Worm (Caenorhabditis elegans) whole organism, L3 larva: Measurements from ENCODE around the gene cnc-9.

Experiments used
- R02D3.7 ChIP-seq: fragments of 150-350 bp; optimal IDR thresholded peaks from 2 replicates; lab custom pipeline; 2014; ENCODE audit warnings: missing biosample characterization, missing genetic modification characterization
- ZK546.5 ChIP-seq: sonication (generic microtip); optimal IDR thresholded peaks from 2 replicates; lab custom pipeline; 2017; ENCODE audit warnings: missing biosample characterization, missing genetic modification characterization
- aly-2 ChIP-seq: fragments of 150-350 bp; optimal IDR thresholded peaks from 2 replicates; lab custom pipeline; 2014; ENCODE audit warnings: missing biosample characterization, missing genetic modification characterization
- ama-1 ChIP-seq: fragments of 150-350 bp; optimal IDR thresholded peaks from 2 replicates; lab custom pipeline; 2018
- ceh-16 ChIP-seq: sonication (generic microtip); optimal IDR thresholded peaks from 2 replicates; lab custom pipeline; 2017; ENCODE audit warnings: missing biosample characterization, missing genetic modification characterization
- ceh-28 ChIP-seq: fragments of 150-350 bp; optimal IDR thresholded peaks from 2 replicates; lab custom pipeline; 2014; ENCODE audit warnings: missing biosample characterization, missing genetic modification reagents, missing genetic modification characterization
- ceh-82 ChIP-seq: fragments of 150-350 bp; optimal IDR thresholded peaks from 2 replicates; lab custom pipeline; 2014; ENCODE audit warnings: missing biosample characterization, missing genetic modification characterization
- ceh-9 ChIP-seq: sonication (generic microtip); optimal IDR thresholded peaks from 2 replicates; lab custom pipeline; 2018; ENCODE audit warnings: missing biosample characterization, missing genetic modification characterization
- daf-12 ChIP-seq: fragments of 150-350 bp; optimal IDR thresholded peaks from 2 replicates; lab custom pipeline; 2014; ENCODE audit warnings: missing biosample characterization, missing genetic modification reagents, missing genetic modification characterization
- egl-27 ChIP-seq: sonication (generic microtip); optimal IDR thresholded peaks from 4 replicates; lab custom pipeline; 2017; ENCODE audit warnings: missing biosample characterization, missing genetic modification reagents, missing genetic modification characterization
- egl-5 ChIP-seq: fragments of 150-350 bp; optimal IDR thresholded peaks from 2 replicates; lab custom pipeline; 2017; ENCODE audit warnings: missing biosample characterization, missing genetic modification reagents, missing genetic modification characterization, inconsistent platforms
- elt-1 ChIP-seq: fragments of 150-350 bp; optimal IDR thresholded peaks from 2 replicates; lab custom pipeline; 2014; ENCODE audit warnings: missing biosample characterization, missing genetic modification characterization
- elt-2 ChIP-seq: sonication (generic microtip); optimal IDR thresholded peaks from 2 replicates; lab custom pipeline; 2016; ENCODE audit warnings: missing genetic modification reagents, mild to moderate bottlenecking, missing genetic modification characterization, missing compliant biosample characterization
- elt-3 ChIP-seq, 3 experiments: fragments of 150-350 bp in 1 of 3; sonication (generic microtip) in 2 of 3; optimal IDR thresholded peaks; 2 replicates in 2 of 3; 4 replicates in 1 of 3; lab custom pipeline; 2014 to 2017; ENCODE audit warnings: missing biosample characterization in 3 of 3, missing genetic modification characterization in 3 of 3
- eor-1 ChIP-seq, 2 experiments: fragments of 150-350 bp; optimal IDR thresholded peaks; 2 replicates each; lab custom pipeline; 2014 to 2018; ENCODE audit warnings: missing biosample characterization in 2 of 2, missing genetic modification characterization in 2 of 2
- fkh-10 ChIP-seq: sonication (generic microtip); optimal IDR thresholded peaks from 2 replicates; lab custom pipeline; 2017; ENCODE audit warnings: missing biosample characterization, missing genetic modification reagents, missing genetic modification characterization
- fkh-2 ChIP-seq: fragments of 150-350 bp; optimal IDR thresholded peaks from 2 replicates; lab custom pipeline; 2014; ENCODE audit warnings: missing biosample characterization, missing genetic modification reagents, missing genetic modification characterization
- hmg-11 ChIP-seq: sonication (generic microtip); optimal IDR thresholded peaks from 2 replicates; lab custom pipeline; 2016; ENCODE audit warnings: missing genetic modification characterization, missing compliant biosample characterization
- lin-39 ChIP-seq: fragments of 150-350 bp; optimal IDR thresholded peaks from 2 replicates; lab custom pipeline; 2018; ENCODE audit warnings: missing biosample characterization, missing genetic modification reagents, missing genetic modification characterization
- lsy-12 ChIP-seq: sonication (generic microtip); optimal IDR thresholded peaks from 2 replicates; lab custom pipeline; 2016; ENCODE audit warnings: mild to moderate bottlenecking, missing genetic modification characterization, missing compliant biosample characterization
- mdl-1 ChIP-seq: fragments of 150-350 bp; optimal IDR thresholded peaks from 2 replicates; lab custom pipeline; 2014; ENCODE audit warnings: missing biosample characterization, missing genetic modification characterization
- mml-1 ChIP-seq: fragments of 150-350 bp; sonication (generic microtip); optimal IDR thresholded peaks from 3 replicates; lab custom pipeline; 2014; ENCODE audit warnings: missing biosample characterization, missing genetic modification characterization
- nhr-11 ChIP-seq: fragments of 150-350 bp; optimal IDR thresholded peaks from 2 replicates; lab custom pipeline; 2014; ENCODE audit warnings: missing biosample characterization, missing genetic modification characterization
- nhr-12 ChIP-seq: fragments of 150-350 bp; optimal IDR thresholded peaks from 2 replicates; lab custom pipeline; 2014; ENCODE audit warnings: missing biosample characterization, missing genetic modification characterization
- nhr-25 ChIP-seq: sonication (generic microtip); optimal IDR thresholded peaks from 2 replicates; lab custom pipeline; 2017; ENCODE audit warnings: missing biosample characterization, missing genetic modification characterization
- nhr-28 ChIP-seq: fragments of 150-350 bp; optimal IDR thresholded peaks from 2 replicates; lab custom pipeline; 2014; ENCODE audit warnings: missing biosample characterization, missing genetic modification characterization
- nhr-43 ChIP-seq: sonication (generic microtip); optimal IDR thresholded peaks from 2 replicates; lab custom pipeline; 2016; ENCODE audit warnings: mild to moderate bottlenecking, missing genetic modification characterization, missing compliant biosample characterization; ENCODE audit not compliant: poor library complexity, severe bottlenecking
- nhr-77 ChIP-seq: fragments of 150-350 bp; optimal IDR thresholded peaks from 2 replicates; lab custom pipeline; 2014; ENCODE audit warnings: missing biosample characterization, missing genetic modification characterization
- pha-4 ChIP-seq: fragments of 150-350 bp; optimal IDR thresholded peaks from 2 replicates; lab custom pipeline; 2014; ENCODE audit warnings: missing biosample characterization, missing genetic modification reagents, missing genetic modification characterization
- pqm-1 ChIP-seq: fragments of 150-350 bp; optimal IDR thresholded peaks from 2 replicates; lab custom pipeline; 2017; ENCODE audit warnings: missing biosample characterization, missing genetic modification characterization, inconsistent platforms
- sea-2 ChIP-seq: fragments of 150-350 bp; sonication (generic microtip); optimal IDR thresholded peaks from 4 replicates; lab custom pipeline; 2014; ENCODE audit warnings: missing biosample characterization, missing genetic modification reagents, missing genetic modification characterization
- skn-1 ChIP-seq: fragments of 150-350 bp; optimal IDR thresholded peaks from 2 replicates; lab custom pipeline; 2014; ENCODE audit warnings: missing biosample characterization, missing genetic modification characterization
- snpc-4 ChIP-seq: fragments of 150-350 bp; optimal IDR thresholded peaks from 2 replicates; lab custom pipeline; 2014; ENCODE audit warnings: missing biosample characterization, missing genetic modification characterization
- tbx-2 ChIP-seq: sonication (generic microtip); optimal IDR thresholded peaks from 2 replicates; lab custom pipeline; 2016; ENCODE audit warnings: mild to moderate bottlenecking, missing genetic modification characterization, missing compliant biosample characterization
- zag-1 ChIP-seq: fragments of 150-350 bp; optimal IDR thresholded peaks from 2 replicates; lab custom pipeline; 2014; ENCODE audit warnings: missing biosample characterization, missing genetic modification characterization
- ztf-11 ChIP-seq: fragments of 150-350 bp; optimal IDR thresholded peaks from 2 replicates; lab custom pipeline; 2014; ENCODE audit warnings: missing biosample characterization, missing genetic modification characterization

Gene cnc-9

DNA sequence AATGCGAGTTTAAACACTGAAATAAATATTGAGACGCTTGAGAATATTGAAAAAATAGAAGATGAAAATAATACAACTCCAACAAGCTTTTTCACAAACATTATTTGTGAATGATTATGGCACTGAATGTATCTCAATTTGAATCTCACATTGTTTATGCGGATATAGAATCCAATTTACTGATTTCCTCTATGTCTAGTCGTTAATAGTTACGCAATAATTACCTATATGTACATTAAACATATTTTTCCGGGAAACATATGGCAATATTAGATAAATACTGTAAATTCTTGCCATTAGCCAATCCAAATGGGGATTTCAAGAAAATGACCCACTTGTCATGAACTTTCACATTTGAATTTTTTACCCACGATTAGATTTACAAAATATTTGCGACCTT is 4.6 kb downstream of the cnc-9 start, which contains the start of gene srx-9:
Gene srx-9, minus strand, starts transcription at position 101 of the 400 bp plus-strand sequence.
- TF ChIP-seq ama-1 (lab: Kevin White, UChicago) (no peak), aly-2 (tag; lab: Kevin White, UChicago) (no peak)

DNA sequence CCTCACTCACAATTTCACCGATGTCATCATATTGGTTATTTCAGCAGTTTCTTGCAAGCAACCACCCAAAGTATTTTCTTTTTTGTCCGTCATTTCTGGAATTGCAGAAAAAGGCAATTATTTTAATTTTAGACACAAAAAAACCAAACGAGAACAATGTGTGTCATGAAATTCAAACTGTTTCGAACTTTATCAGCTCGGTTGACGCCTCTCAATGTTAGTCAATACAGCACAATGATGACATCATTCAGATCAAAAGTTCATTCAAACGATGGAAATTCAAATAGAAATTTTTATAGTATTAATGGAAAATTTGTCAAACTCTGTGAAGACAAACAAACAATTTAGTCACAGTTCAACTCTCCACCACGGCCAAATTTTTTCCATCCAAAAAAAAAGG is 8.1 kb downstream of the cnc-9 start, which contains the start of gene fbxa-105:
Gene fbxa-105, minus strand, starts transcription at position 97 of the 400 bp plus-strand sequence.
- TF ChIP-seq elt-3 (tag; optimal IDR thresholded peaks at IDR 0.05; lab: Kevin White, UChicago) (no peak), pha-4 (peak; percentile 48), hmg-11 (tag; lab: Kevin White, UChicago) (no peak), pqm-1 (tag; lab: Kevin White, UChicago) (peak; percentile 9), zag-1 (tag; lab: Kevin White, UChicago) (no peak), snpc-4 (no peak), nhr-11 (tag; lab: Kevin White, UChicago) (no peak), elt-2 (tag; lab: Kevin White, UChicago) (peak; percentile 60), nhr-43 (tag; lab: Kevin White, UChicago) (no peak), nhr-77 (no peak), ceh-16 (tag; lab: Kevin White, UChicago) (no peak), lin-39 (tag; lab: Kevin White, UChicago) (no peak), sea-2 (no peak), ceh-28 (no peak)

- TF ChIP-seq tbx-2 (tag; lab: Kevin White, UChicago) (no peak), skn-1 (no peak), nhr-43 (tag; lab: Kevin White, UChicago) (no peak), R02D3.7 (no peak), snpc-4 (no peak), elt-1 (no peak), egl-27 (tag; lab: Kevin White, UChicago) (no peak), ZK546.5 (tag; lab: Kevin White, UChicago) (no peak), hmg-11 (tag; lab: Kevin White, UChicago) (no peak)
- TF ChIP-seq, all 47 proteins: peak for 0
Observed at ce11 chrV:7389771-7390170, 10.2 kb downstream of the cnc-9 start, which contains the start of gene C02H6.1. TSS of gene C02H6.1 (minus strand) at chrV:7389871.

ce11 chrV:7387755-7388154 is 12.2 kb downstream of the cnc-9 start, which contains the start of gene C02H6.3:
TSS of gene C02H6.3 (minus strand) at chrV:7387855.
- TF ChIP-seq fkh-10 (GFP tag; lab: Kevin White, UChicago) (no peak), daf-12 (tag; lab: Kevin White, UChicago) (no peak), nhr-11 (tag; lab: Kevin White, UChicago) (no peak)

DNA sequence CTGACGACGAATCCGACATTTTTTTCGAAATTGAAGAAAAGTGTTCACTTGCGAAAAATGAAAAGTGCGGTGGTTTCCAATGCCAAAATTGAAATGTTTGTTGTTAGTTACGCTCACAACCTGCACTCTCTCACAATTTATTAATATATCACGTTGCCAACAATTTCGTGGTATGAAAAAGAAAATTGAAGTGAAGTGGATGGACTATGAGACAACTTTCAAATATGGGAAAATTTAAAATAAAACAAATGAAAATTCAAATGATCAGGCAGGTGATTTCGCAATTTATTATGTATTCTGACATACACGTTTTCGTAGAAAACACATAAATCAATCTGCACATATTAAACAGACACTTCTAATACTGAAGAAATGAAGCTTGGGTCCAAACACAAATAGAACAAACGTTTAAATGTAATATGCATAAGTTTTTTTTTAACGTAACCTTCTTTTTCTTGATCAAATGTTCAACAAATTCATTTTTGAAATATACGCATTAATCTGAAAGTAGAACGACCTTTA is 13.9 kb downstream of the cnc-9 start, which contains the start of gene srp-6:
Gene srp-6, minus strand, starts transcription at position 51 of the 522 bp plus-strand sequence.
- TF ChIP-seq daf-12 (tag; lab: Kevin White, UChicago), result no peak
- TF ChIP-seq aly-2 (tag; lab: Kevin White, UChicago), result no peak
- TF ChIP-seq nhr-28, result no peak
- TF ChIP-seq pha-4, result peak; percentile 1
- TF ChIP-seq mdl-1 (tag; lab: Kevin White, UChicago), result no peak

DNA sequence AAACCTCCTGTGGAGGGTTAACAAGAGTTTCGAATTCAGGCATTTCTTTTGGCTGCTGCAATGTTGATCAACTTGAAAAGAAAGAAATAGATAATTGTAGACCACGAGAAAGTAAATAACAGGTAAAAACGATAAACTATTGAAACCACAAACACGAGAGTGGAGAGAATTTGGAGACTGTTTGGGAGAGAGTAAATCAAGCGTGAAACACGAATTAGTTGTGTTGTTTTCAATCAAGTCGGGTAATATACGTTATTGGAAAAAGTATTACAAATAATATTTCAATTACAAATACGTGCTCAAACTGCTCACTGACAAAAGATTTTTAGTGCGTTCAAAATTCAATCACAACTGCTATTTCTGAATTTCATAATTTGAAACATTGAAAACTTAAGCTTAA is 19.0 kb downstream of the cnc-9 start, which contains the start of gene C03G6.17:
Gene C03G6.17, minus strand, starts transcription at position 101 of the 400 bp plus-strand sequence.
- TF ChIP-seq nhr-12 (tag; lab: Kevin White, UChicago) (no peak), lsy-12 (tag; lab: Kevin White, UChicago) (no peak), ztf-11 (tag; lab: Kevin White, UChicago) (no peak), elt-1 (no peak)
- TF ChIP-seq, all 47 proteins: peak for 0

DNA sequence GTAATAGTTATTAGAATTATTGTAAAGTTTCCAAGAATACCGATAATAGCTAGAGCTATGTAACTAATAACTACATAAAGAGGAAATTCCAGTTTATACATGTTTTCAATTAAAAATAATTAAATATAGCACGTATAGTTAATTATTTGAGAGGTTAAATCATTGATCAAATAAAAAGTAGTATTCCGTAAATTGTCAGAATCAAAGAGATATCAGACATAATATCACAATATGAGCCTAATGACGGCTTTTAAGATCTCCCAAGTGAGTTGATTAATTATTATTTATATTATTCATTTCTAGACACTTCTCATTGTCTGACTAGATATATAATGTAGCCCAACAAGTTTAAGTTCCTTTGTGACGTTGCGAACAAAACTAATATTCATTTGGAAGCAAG is 20.6 kb downstream of the cnc-9 start, which contains the start of gene srsx-24:
Gene srsx-24, minus strand, starts transcription at position 101 of the 400 bp plus-strand sequence.
- TF ChIP-seq eor-1 (tag; optimal IDR thresholded peaks at IDR 0.05; lab: Kevin White, UChicago) (no peak), ceh-9 (tag; lab: Kevin White, UChicago) (no peak), mdl-1 (tag; lab: Kevin White, UChicago) (no peak), sea-2 (no peak), zag-1 (tag; lab: Kevin White, UChicago) (no peak), nhr-11 (tag; lab: Kevin White, UChicago) (no peak), pqm-1 (tag; lab: Kevin White, UChicago) (no peak), tbx-2 (tag; lab: Kevin White, UChicago) (no peak), elt-1 (no peak), daf-12 (tag; lab: Kevin White, UChicago) (no peak), fkh-2 (tag; lab: Kevin White, UChicago) (no peak), nhr-25 (no peak), ceh-16 (tag; lab: Kevin White, UChicago) (no peak), ceh-82 (tag; lab: Kevin White, UChicago) (no peak), egl-5 (tag; lab: Kevin White, UChicago) (no peak), mml-1 (tag; lab: Kevin White, UChicago) (no peak), lin-39 (tag; lab: Kevin White, UChicago) (no peak), ama-1 (lab: Kevin White, UChicago) (no peak)
